Fruit fly (Drosophila melanogaster) whole organism, embryonic: ENCODE measurements around the gene Chro.

Experiments used
- C15 ChIP-seq: fragments of 200-800 bp; sonication (Bioruptor generic); IDR thresholded peaks from 3 replicates; pipeline ENCODE4 v1.3.6; 2022; ENCODE audit warnings: missing biosample characterization, missing genetic modification characterization
- CG10321 ChIP-seq: fragments of 200-800 bp; sonication (Bioruptor generic); IDR thresholded peaks from 2 replicates; pipeline ENCODE4 v1.3.6; 2022; ENCODE audit warnings: missing biosample characterization, missing genetic modification characterization
- CG10366 ChIP-seq: fragments of 200-800 bp; sonication (Bioruptor generic); IDR thresholded peaks from 2 replicates; pipeline ENCODE4 v1.3.6; 2022; ENCODE audit warnings: missing biosample characterization, missing genetic modification characterization
- CG12299 ChIP-seq: fragments of 200-800 bp; sonication (Bioruptor generic); optimal IDR thresholded peaks from 2 replicates; lab custom pipeline; 2018; ENCODE audit warnings: missing biosample characterization, mild to moderate bottlenecking, missing genetic modification characterization
- CG14667 ChIP-seq: fragments of 200-800 bp; sonication (Bioruptor generic); IDR thresholded peaks from 2 replicates; pipeline ENCODE4 v1.3.6; 2022; ENCODE audit warnings: missing biosample characterization, missing genetic modification characterization
- CG17612 ChIP-seq: fragments of 200-800 bp; sonication (Bioruptor generic); IDR thresholded peaks from 2 replicates; pipeline ENCODE4 v1.3.6; 2022; ENCODE audit warnings: missing biosample characterization, missing genetic modification characterization
- CG3407 ChIP-seq: fragments of 200-800 bp; sonication (Bioruptor generic); optimal IDR thresholded peaks from 2 replicates; lab custom pipeline; 2018; ENCODE audit warnings: missing biosample characterization, mild to moderate bottlenecking, missing genetic modification characterization
- CG43689 ChIP-seq: fragments of 200-800 bp; sonication (Bioruptor generic); IDR thresholded peaks from 2 replicates; pipeline ENCODE4 v1.3.6; 2022; ENCODE audit warnings: missing biosample characterization, missing genetic modification characterization
- CG4404 ChIP-seq: fragments of 200-800 bp; sonication (Bioruptor generic); IDR thresholded peaks from 2 replicates; pipeline ENCODE4 v1.3.6; 2022; ENCODE audit warnings: missing biosample characterization, missing genetic modification characterization
- CG6175 ChIP-seq: fragments of 200-800 bp; sonication (Bioruptor generic); IDR thresholded peaks from 3 replicates; pipeline ENCODE4 v1.3.6; 2022; ENCODE audit warnings: missing biosample characterization, missing genetic modification characterization
- CG7963 ChIP-seq: fragments of 200-800 bp; sonication (Bioruptor generic); IDR thresholded peaks from 3 replicates; pipeline ENCODE4 v1.3.6; 2022; ENCODE audit warnings: missing biosample characterization, missing genetic modification characterization; ENCODE audit not compliant: partially characterized antibody
- Chrac-16 ChIP-seq: fragments of 200-800 bp; sonication (Bioruptor generic); optimal IDR thresholded peaks from 3 replicates; lab custom pipeline; 2016; ENCODE audit warnings: missing biosample characterization, missing genetic modification characterization
- Dbx ChIP-seq: fragments of 200-800 bp; sonication (Bioruptor generic); IDR thresholded peaks from 3 replicates; pipeline ENCODE4 v1.3.6; 2022; ENCODE audit warnings: missing biosample characterization, missing genetic modification characterization
- Dek ChIP-seq: fragments of 200-800 bp; sonication (Bioruptor generic); optimal IDR thresholded peaks from 3 replicates; lab custom pipeline; 2019; ENCODE audit warnings: missing biosample characterization, mild to moderate bottlenecking, missing genetic modification characterization, moderate library complexity
- Doc2 ChIP-seq: fragments of 200-800 bp; sonication (Bioruptor generic); IDR thresholded peaks from 2 replicates; pipeline ENCODE4 v1.3.6; 2022; ENCODE audit warnings: missing biosample characterization, missing genetic modification characterization
- H15 ChIP-seq: fragments of 200-800 bp; sonication (Bioruptor generic); IDR thresholded peaks from 3 replicates; pipeline ENCODE4 v1.3.6; 2022; ENCODE audit warnings: missing biosample characterization, missing genetic modification characterization
- H2.0 ChIP-seq: fragments of 200-800 bp; sonication (Bioruptor generic); IDR thresholded peaks from 2 replicates; pipeline ENCODE4 v1.3.6; 2022; ENCODE audit warnings: missing biosample characterization, missing genetic modification characterization
- HLH3B ChIP-seq: fragments of 200-800 bp; sonication (Bioruptor generic); IDR thresholded peaks from 2 replicates; pipeline ENCODE4 v1.3.6; 2022; ENCODE audit warnings: missing biosample characterization, missing genetic modification characterization
- HLH4C ChIP-seq: fragments of 200-800 bp; sonication (Bioruptor generic); IDR thresholded peaks from 3 replicates; pipeline ENCODE4 v1.3.6; 2022; ENCODE audit warnings: missing biosample characterization, missing genetic modification characterization; ENCODE audit not compliant: partially characterized antibody
- Hmr ChIP-seq: fragments of 200-800 bp; sonication (Bioruptor generic); optimal IDR thresholded peaks from 3 replicates; lab custom pipeline; 2017; ENCODE audit warnings: mild to moderate bottlenecking, missing biosample characterization, missing genetic modification reagents, missing genetic modification characterization
- Kr ChIP-seq: fragments of 200-800 bp; sonication (Bioruptor generic); optimal IDR thresholded peaks from 2 replicates; lab custom pipeline; 2017; ENCODE audit warnings: missing biosample characterization, mild to moderate bottlenecking, missing genetic modification characterization
- MESR4 ChIP-seq: fragments of 200-800 bp; sonication (Bioruptor generic); optimal IDR thresholded peaks from 2 replicates; lab custom pipeline; 2018; ENCODE audit warnings: missing biosample characterization, mild to moderate bottlenecking, missing genetic modification characterization, moderate library complexity
- Mrtf ChIP-seq: fragments of 200-800 bp; sonication (Bioruptor generic); IDR thresholded peaks from 3 replicates; pipeline ENCODE4 v1.3.6; 2022; ENCODE audit warnings: missing biosample characterization, missing genetic modification characterization
- Nf-YA ChIP-seq: fragments of 200-800 bp; sonication (Bioruptor generic); IDR thresholded peaks from 2 replicates; pipeline ENCODE4 v1.3.6; 2022; ENCODE audit warnings: missing biosample characterization, missing genetic modification characterization
- Spps ChIP-seq: fragments of 200-800 bp; sonication (Bioruptor generic); optimal IDR thresholded peaks from 2 replicates; lab custom pipeline; 2018; ENCODE audit warnings: missing biosample characterization, mild to moderate bottlenecking, missing genetic modification characterization
- Sry-δ ChIP-seq: fragments of 200-800 bp; sonication (Bioruptor generic); optimal IDR thresholded peaks from 2 replicates; lab custom pipeline; 2016; ENCODE audit warnings: missing biosample characterization, missing genetic modification characterization
- Trl ChIP-seq, 3 experiments: fragments of >200 bp in 2 of 3; fragments of 200-800 bp in 1 of 3; sonication (Bioruptor generic) in 1 of 3; optimal IDR thresholded peaks; 2 replicates in 1 of 3; 3 replicates in 2 of 3; lab custom pipeline; 2016 to 2017; ENCODE audit warnings: missing biosample characterization in 1 of 3, missing genetic modification characterization in 1 of 3
- Xrp1 ChIP-seq: fragments of 200-800 bp; sonication (Bioruptor generic); IDR thresholded peaks from 2 replicates; pipeline ENCODE4 v1.3.6; 2022; ENCODE audit warnings: missing biosample characterization, missing genetic modification characterization
- YL-1 ChIP-seq: fragments of 200-800 bp; sonication (Bioruptor generic); optimal IDR thresholded peaks from 3 replicates; lab custom pipeline; 2017; ENCODE audit warnings: missing biosample characterization, mild to moderate bottlenecking, missing genetic modification characterization
- ac ChIP-seq: fragments of 200-800 bp; sonication (Bioruptor generic); optimal IDR thresholded peaks from 3 replicates; lab custom pipeline; 2017; ENCODE audit warnings: missing biosample characterization, mild to moderate bottlenecking, missing genetic modification characterization
- amos ChIP-seq: fragments of 200-800 bp; sonication (Bioruptor generic); IDR thresholded peaks from 2 replicates; pipeline ENCODE4 v1.3.6; 2022; ENCODE audit warnings: missing biosample characterization, missing genetic modification characterization; ENCODE audit not compliant: partially characterized antibody
- az2 ChIP-seq: fragments of 200-800 bp; sonication (Bioruptor generic); optimal IDR thresholded peaks from 3 replicates; lab custom pipeline; 2016; ENCODE audit warnings: missing biosample characterization, missing genetic modification characterization
- bowl ChIP-seq: fragments of 200-800 bp; sonication (Bioruptor generic); IDR thresholded peaks from 2 replicates; pipeline ENCODE4 v1.3.6; 2022; ENCODE audit warnings: missing biosample characterization, missing genetic modification characterization
- cad ChIP-seq: fragments of >200 bp; optimal IDR thresholded peaks from 2 replicates; lab custom pipeline; 2017; ENCODE audit warnings: missing biosample characterization, missing genetic modification characterization
- dmrt99B ChIP-seq: fragments of 200-800 bp; sonication (Bioruptor generic); optimal IDR thresholded peaks from 2 replicates; lab custom pipeline; 2018; ENCODE audit warnings: missing biosample characterization, mild to moderate bottlenecking, missing genetic modification characterization, moderate library complexity
- grn ChIP-seq: fragments of 200-800 bp; sonication (Bioruptor generic); optimal IDR thresholded peaks from 3 replicates; lab custom pipeline; 2017; ENCODE audit warnings: missing biosample characterization, missing genetic modification characterization
- gt ChIP-seq: fragments of 200-800 bp; sonication (Bioruptor generic); IDR thresholded peaks from 2 replicates; pipeline ENCODE4 v1.3.6; 2022; ENCODE audit warnings: missing biosample characterization, missing genetic modification characterization
- jumu ChIP-seq: fragments of 200-800 bp; sonication (Bioruptor generic); optimal IDR thresholded peaks from 3 replicates; lab custom pipeline; 2016; ENCODE audit warnings: missing biosample characterization, missing genetic modification characterization
- klu ChIP-seq: fragments of 200-800 bp; sonication (Bioruptor generic); IDR thresholded peaks from 2 replicates; pipeline ENCODE4 v1.3.6; 2022; ENCODE audit warnings: missing biosample characterization, missing genetic modification characterization
- mirr ChIP-seq: fragments of 200-800 bp; sonication (Bioruptor generic); optimal IDR thresholded peaks from 3 replicates; lab custom pipeline; 2018; ENCODE audit warnings: missing biosample characterization, mild to moderate bottlenecking, missing genetic modification characterization
- run ChIP-seq: fragments of 200-800 bp; sonication (Bioruptor generic); optimal IDR thresholded peaks from 3 replicates; lab custom pipeline; 2018; ENCODE audit warnings: missing biosample characterization, mild to moderate bottlenecking, missing genetic modification characterization
- salm ChIP-seq: fragments of 200-800 bp; sonication (Bioruptor generic); optimal IDR thresholded peaks from 2 replicates; lab custom pipeline; 2018; ENCODE audit warnings: missing biosample characterization, mild to moderate bottlenecking, missing genetic modification characterization
- sima ChIP-seq: fragments of 200-800 bp; sonication (Bioruptor generic); optimal IDR thresholded peaks from 2 replicates; lab custom pipeline; 2016; ENCODE audit warnings: missing biosample characterization, missing genetic modification characterization
- sna ChIP-seq: fragments of 200-800 bp; sonication (Bioruptor generic); IDR thresholded peaks from 2 replicates; pipeline ENCODE4 v1.3.6; 2022; ENCODE audit warnings: missing biosample characterization, missing genetic modification characterization; ENCODE audit not compliant: partially characterized antibody
- stwl ChIP-seq: fragments of 200-800 bp; sonication (Bioruptor generic); optimal IDR thresholded peaks from 3 replicates; lab custom pipeline; 2018; ENCODE audit warnings: missing biosample characterization, mild to moderate bottlenecking, missing genetic modification characterization, moderate library complexity
- tap ChIP-seq: fragments of 200-800 bp; optimal IDR thresholded peaks from 3 replicates; lab custom pipeline; 2019; ENCODE audit warnings: missing biosample characterization, mild to moderate bottlenecking, missing genetic modification characterization, moderate library complexity
- tna ChIP-seq: fragments of 200-800 bp; sonication (Bioruptor generic); IDR thresholded peaks from 2 replicates; pipeline ENCODE4 v1.3.6; 2022; ENCODE audit warnings: missing biosample characterization, missing genetic modification characterization; ENCODE audit not compliant: partially characterized antibody
- vfl ChIP-seq: fragments of 200-800 bp; sonication (Bioruptor generic); optimal IDR thresholded peaks from 2 replicates; lab custom pipeline; 2016; ENCODE audit warnings: missing biosample characterization, missing genetic modification characterization
- wor ChIP-seq: fragments of 200-800 bp; sonication (Bioruptor generic); IDR thresholded peaks from 2 replicates; pipeline ENCODE4 v1.3.6; 2022; ENCODE audit warnings: missing biosample characterization, missing genetic modification characterization

Chro gene

DNA sequence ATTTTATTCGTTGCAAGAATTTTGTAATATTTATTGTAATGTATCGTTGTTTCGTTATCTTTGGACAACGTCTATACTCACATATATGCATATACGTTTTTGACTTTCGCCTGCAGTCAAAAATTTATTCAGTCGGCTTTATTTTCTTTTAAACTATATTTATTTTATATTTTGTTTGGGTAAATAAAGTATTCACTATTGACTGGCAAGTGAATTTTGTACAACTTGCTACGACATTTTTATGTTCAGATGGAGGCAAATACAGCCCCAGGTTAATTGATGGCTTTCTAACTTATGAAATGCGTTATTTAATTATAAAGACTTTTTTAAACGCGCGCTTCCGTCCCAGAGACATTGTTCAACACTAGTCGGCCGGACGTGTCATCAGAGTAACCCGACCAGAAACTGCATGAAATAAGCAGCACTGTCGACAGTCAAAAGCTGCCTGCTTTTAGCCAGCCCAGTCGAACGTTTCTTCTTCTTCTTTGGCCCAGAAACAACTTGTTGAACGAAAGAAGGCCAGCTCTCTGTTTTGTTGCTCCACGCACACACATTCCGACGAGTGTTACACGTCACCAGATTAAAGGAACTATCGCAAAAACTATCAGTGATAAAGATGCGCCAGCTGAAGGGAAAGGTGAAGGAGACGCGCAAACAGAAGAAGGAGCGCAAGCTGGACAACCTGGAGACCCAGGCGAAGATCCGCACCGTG is 15.3 kb downstream of the Chro start, which contains the start of gene CG33169 (continued):
- peak; percentile 61 for TF ChIP-seq dmrt99B (tag; lab: Kevin White, UChicago)
- TF ChIP-seq Chrac-16 (GFP tag; lab: Kevin White, UChicago): peak; percentile 71
- peak; percentile 92 for TF ChIP-seq CG6175 (GFP tag; lab: Robert Waterston, UW)
- TF ChIP-seq jumu (GFP tag; lab: Kevin White, UChicago): peak; percentile 91
- peak; percentile 85 for TF ChIP-seq Dek
- no peak for TF ChIP-seq run (tag; lab: Kevin White, UChicago)
- TF ChIP-seq amos: peak; percentile 76
- peak; percentile 50 for TF ChIP-seq tna
- peak; percentile 75; the same call in 2 of the 3 replicates for TF ChIP-seq Mrtf (GFP tag; lab: Robert Waterston, UW)
- TF ChIP-seq C15 (GFP tag; lab: Robert Waterston, UW): 0 out of 3 replicates have a peak, but pooled peaks have one; percentile 57
- TF ChIP-seq CG14667 (GFP tag; lab: Robert Waterston, UW): peak; percentile 73
- 0 out of 2 replicates have a peak, but pooled peaks have one; percentile 38 for TF ChIP-seq Nf-YA (GFP tag; lab: Robert Waterston, UW)
- TF ChIP-seq ac (GFP tag; lab: Kevin White, UChicago): no peak
- peak; percentile 59 for TF ChIP-seq tap (tag; lab: Kevin White, UChicago)
- TF ChIP-seq MESR4 (GFP tag; lab: Kevin White, UChicago): peak; percentile 90
- peak; percentile 94 for TF ChIP-seq mirr (GFP tag; lab: Kevin White, UChicago)
- TF ChIP-seq Xrp1: peak; percentile 70
- no peak for TF ChIP-seq Spps (tag; lab: Kevin White, UChicago)
- TF ChIP-seq Hmr (GFP tag; lab: Kevin White, UChicago): peak; percentile 92
- TF ChIP-seq CG7963 (GFP tag; lab: Robert Waterston, UW): 0 out of 3 replicates have a peak, but pooled peaks have one; percentile 24
- TF ChIP-seq Kr (GFP tag; lab: Kevin White, UChicago): no peak
- TF ChIP-seq sna (GFP tag; lab: Robert Waterston, UW): peak; percentile 39; the same call in 1 of the 2 replicates
- TF ChIP-seq CG43689: peak; percentile 34; the same call in 1 of the 2 replicates
- peak; percentile 63 for TF ChIP-seq CG12299 (tag; lab: Kevin White, UChicago)
- TF ChIP-seq HLH4C (GFP tag; lab: Robert Waterston, UW): peak; percentile 49; the same call in 1 of the 3 replicates
- peak; percentile 77 for TF ChIP-seq bowl (GFP tag; lab: Robert Waterston, UW)
- TF ChIP-seq Sry-δ (GFP tag; lab: Kevin White, UChicago): peak; percentile 83
- peak; percentile 96 for TF ChIP-seq stwl (tag; lab: Kevin White, UChicago)
- peak; percentile 68 for TF ChIP-seq az2
- peak; percentile 93 for TF ChIP-seq vfl (GFP tag; lab: Kevin White, UChicago)
- peak; percentile 61 for TF ChIP-seq CG4404 (GFP tag; lab: Robert Waterston, UW)
- TF ChIP-seq H2.0: peak; percentile 83
- peak; percentile 65 for TF ChIP-seq CG3407 (GFP tag; lab: Kevin White, UChicago)
- TF ChIP-seq wor (GFP tag; lab: Robert Waterston, UW): no peak
- peak; percentile 82 for TF ChIP-seq CG10366
- peak; percentile 18 for TF ChIP-seq grn (GFP tag; lab: Kevin White, UChicago)
- TF ChIP-seq klu (GFP tag; lab: Robert Waterston, UW): peak; percentile 78
- TF ChIP-seq H15 (GFP tag; lab: Robert Waterston, UW): peak; percentile 88
- TF ChIP-seq CG17612: peak; percentile 88
- TF ChIP-seq Trl (optimal IDR thresholded peaks at IDR 0.05; lab: Kevin White, UChicago): no peak
- peak; percentile 93 for TF ChIP-seq Trl (GFP tag; optimal IDR thresholded peaks at IDR 0.05; lab: Kevin White, UChicago)
- peak; percentile 59 for TF ChIP-seq gt (GFP tag; lab: Robert Waterston, UW)
- peak; percentile 28 for TF ChIP-seq sima (GFP tag; lab: Kevin White, UChicago)
- TF ChIP-seq HLH3B (GFP tag; lab: Robert Waterston, UW): peak; percentile 65; the same call in 1 of the 2 replicates
- TF ChIP-seq Doc2 (GFP tag; lab: Robert Waterston, UW): peak; percentile 70; the same call in 1 of the 2 replicates
- TF ChIP-seq YL-1 (GFP tag; lab: Kevin White, UChicago): peak; percentile 83
- peak; percentile 56; the same call in 1 of the 2 replicates for TF ChIP-seq CG10321 (GFP tag; lab: Robert Waterston, UW)
- TF ChIP-seq cad (GFP tag; lab: Kevin White, UChicago): no peak
- peak; percentile 93 for TF ChIP-seq Dbx
- peak; percentile 23 for TF ChIP-seq salm (tag; lab: Kevin White, UChicago)
